Fruit fly (Drosophila melanogaster): ENCODE results near the gene Osi9.

DNA sequence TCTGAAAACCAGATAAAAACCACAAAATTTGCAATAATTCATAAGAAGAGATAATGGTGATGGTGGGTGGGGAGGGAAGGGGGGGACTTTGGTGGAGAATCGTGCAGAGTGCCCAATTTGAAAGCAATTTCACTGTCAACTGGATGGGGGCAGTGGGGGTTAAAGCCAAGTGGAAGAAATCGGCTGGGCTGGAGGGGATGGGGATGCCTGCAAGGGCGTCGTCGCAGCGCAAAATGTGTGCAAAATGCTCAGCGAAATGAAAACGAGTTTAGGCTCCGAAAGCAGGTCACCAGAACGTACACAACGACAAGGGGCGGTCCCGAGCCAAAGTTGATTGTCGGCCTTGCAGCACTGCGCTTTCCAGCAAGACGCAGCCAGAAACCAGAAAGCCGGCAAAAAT, 7.2 kb upstream of the Osi9 start:
- TF ChIP-seq CG8478 (optimal IDR thresholded peaks at IDR 0.05) (no peak), CTCF (optimal IDR thresholded peaks at IDR 0.05) (no peak)
